Worm (Caenorhabditis elegans) whole organism, L3 larva: ENCODE measurements around the gene upb-1.

ENCODE experiments used
- aly-2 ChIP-seq: fragments of 150-350 bp; optimal IDR thresholded peaks from 2 replicates; lab custom pipeline; 2014; ENCODE audit warnings: missing biosample characterization, missing genetic modification characterization
- ceh-16 ChIP-seq: sonication (generic microtip); optimal IDR thresholded peaks from 2 replicates; lab custom pipeline; 2017; ENCODE audit warnings: missing biosample characterization, missing genetic modification characterization
- ceh-28 ChIP-seq: fragments of 150-350 bp; optimal IDR thresholded peaks from 2 replicates; lab custom pipeline; 2014; ENCODE audit warnings: missing biosample characterization, missing genetic modification reagents, missing genetic modification characterization
- ceh-82 ChIP-seq: fragments of 150-350 bp; optimal IDR thresholded peaks from 2 replicates; lab custom pipeline; 2014; ENCODE audit warnings: missing biosample characterization, missing genetic modification characterization
- ceh-9 ChIP-seq: sonication (generic microtip); optimal IDR thresholded peaks from 2 replicates; lab custom pipeline; 2018; ENCODE audit warnings: missing biosample characterization, missing genetic modification characterization
- egl-27 ChIP-seq: sonication (generic microtip); optimal IDR thresholded peaks from 4 replicates; lab custom pipeline; 2017; ENCODE audit warnings: missing biosample characterization, missing genetic modification reagents, missing genetic modification characterization
- egl-5 ChIP-seq: fragments of 150-350 bp; optimal IDR thresholded peaks from 2 replicates; lab custom pipeline; 2017; ENCODE audit warnings: missing biosample characterization, missing genetic modification reagents, missing genetic modification characterization, inconsistent platforms
- elt-2 ChIP-seq: sonication (generic microtip); optimal IDR thresholded peaks from 2 replicates; lab custom pipeline; 2016; ENCODE audit warnings: missing genetic modification reagents, mild to moderate bottlenecking, missing genetic modification characterization, missing compliant biosample characterization
- eor-1 ChIP-seq, 2 experiments: fragments of 150-350 bp; optimal IDR thresholded peaks; 2 replicates each; lab custom pipeline; 2014 to 2018; ENCODE audit warnings: missing biosample characterization in 2 of 2, missing genetic modification characterization in 2 of 2
- fkh-10 ChIP-seq: sonication (generic microtip); optimal IDR thresholded peaks from 2 replicates; lab custom pipeline; 2017; ENCODE audit warnings: missing biosample characterization, missing genetic modification reagents, missing genetic modification characterization
- fkh-2 ChIP-seq: fragments of 150-350 bp; optimal IDR thresholded peaks from 2 replicates; lab custom pipeline; 2014; ENCODE audit warnings: missing biosample characterization, missing genetic modification reagents, missing genetic modification characterization
- fos-1 ChIP-seq: fragments of 150-350 bp; optimal IDR thresholded peaks from 2 replicates; lab custom pipeline; 2014; ENCODE audit warnings: missing biosample characterization, missing genetic modification characterization
- hmg-11 ChIP-seq: sonication (generic microtip); optimal IDR thresholded peaks from 2 replicates; lab custom pipeline; 2016; ENCODE audit warnings: missing genetic modification characterization, missing compliant biosample characterization
- jun-1 ChIP-seq: fragments of 150-350 bp; optimal IDR thresholded peaks from 2 replicates; lab custom pipeline; 2014; ENCODE audit warnings: missing biosample characterization, missing genetic modification reagents, missing genetic modification characterization
- lin-15B ChIP-seq: fragments of 150-350 bp; optimal IDR thresholded peaks from 2 replicates; lab custom pipeline; 2014; ENCODE audit warnings: missing biosample characterization, missing genetic modification characterization
- lin-39 ChIP-seq: fragments of 150-350 bp; optimal IDR thresholded peaks from 2 replicates; lab custom pipeline; 2018; ENCODE audit warnings: missing biosample characterization, missing genetic modification reagents, missing genetic modification characterization
- lsy-12 ChIP-seq: sonication (generic microtip); optimal IDR thresholded peaks from 2 replicates; lab custom pipeline; 2016; ENCODE audit warnings: mild to moderate bottlenecking, missing genetic modification characterization, missing compliant biosample characterization
- mdl-1 ChIP-seq: fragments of 150-350 bp; optimal IDR thresholded peaks from 2 replicates; lab custom pipeline; 2014; ENCODE audit warnings: missing biosample characterization, missing genetic modification characterization
- mml-1 ChIP-seq: fragments of 150-350 bp; sonication (generic microtip); optimal IDR thresholded peaks from 3 replicates; lab custom pipeline; 2014; ENCODE audit warnings: missing biosample characterization, missing genetic modification characterization
- nfya-1 ChIP-seq: sonication (generic microtip); optimal IDR thresholded peaks from 2 replicates; lab custom pipeline; 2017; ENCODE audit warnings: missing genetic modification characterization, mild to moderate bottlenecking, missing compliant biosample characterization, antibody characterized with exemption, moderate library complexity; ENCODE audit not compliant: insufficient read depth
- nhr-11 ChIP-seq: fragments of 150-350 bp; optimal IDR thresholded peaks from 2 replicates; lab custom pipeline; 2014; ENCODE audit warnings: missing biosample characterization, missing genetic modification characterization
- nhr-12 ChIP-seq: fragments of 150-350 bp; optimal IDR thresholded peaks from 2 replicates; lab custom pipeline; 2014; ENCODE audit warnings: missing biosample characterization, missing genetic modification characterization
- nhr-23 ChIP-seq: fragments of 150-350 bp; optimal IDR thresholded peaks from 2 replicates; lab custom pipeline; 2014; ENCODE audit warnings: missing biosample characterization, missing genetic modification reagents, missing genetic modification characterization
- nhr-237 ChIP-seq: fragments of 150-350 bp; optimal IDR thresholded peaks from 2 replicates; lab custom pipeline; 2014; ENCODE audit warnings: missing biosample characterization, missing genetic modification characterization
- nhr-25 ChIP-seq: sonication (generic microtip); optimal IDR thresholded peaks from 2 replicates; lab custom pipeline; 2017; ENCODE audit warnings: missing biosample characterization, missing genetic modification characterization
- nhr-28 ChIP-seq: fragments of 150-350 bp; optimal IDR thresholded peaks from 2 replicates; lab custom pipeline; 2014; ENCODE audit warnings: missing biosample characterization, missing genetic modification characterization
- nhr-43 ChIP-seq: sonication (generic microtip); optimal IDR thresholded peaks from 2 replicates; lab custom pipeline; 2016; ENCODE audit warnings: mild to moderate bottlenecking, missing genetic modification characterization, missing compliant biosample characterization; ENCODE audit not compliant: poor library complexity, severe bottlenecking
- nhr-67 ChIP-seq: fragments of 150-350 bp; optimal IDR thresholded peaks from 2 replicates; lab custom pipeline; 2014; ENCODE audit warnings: missing biosample characterization, missing genetic modification characterization
- nhr-76 ChIP-seq: fragments of 150-350 bp; sonication (generic microtip); optimal IDR thresholded peaks from 5 replicates; lab custom pipeline; 2014; ENCODE audit warnings: missing biosample characterization, missing genetic modification characterization
- nhr-77 ChIP-seq: fragments of 150-350 bp; optimal IDR thresholded peaks from 2 replicates; lab custom pipeline; 2014; ENCODE audit warnings: missing biosample characterization, missing genetic modification characterization
- pha-4 ChIP-seq: fragments of 150-350 bp; optimal IDR thresholded peaks from 2 replicates; lab custom pipeline; 2014; ENCODE audit warnings: missing biosample characterization, missing genetic modification reagents, missing genetic modification characterization
- pqm-1 ChIP-seq: fragments of 150-350 bp; optimal IDR thresholded peaks from 2 replicates; lab custom pipeline; 2017; ENCODE audit warnings: missing biosample characterization, missing genetic modification characterization, inconsistent platforms
- sea-2 ChIP-seq: fragments of 150-350 bp; sonication (generic microtip); optimal IDR thresholded peaks from 4 replicates; lab custom pipeline; 2014; ENCODE audit warnings: missing biosample characterization, missing genetic modification reagents, missing genetic modification characterization
- skn-1 ChIP-seq: fragments of 150-350 bp; optimal IDR thresholded peaks from 2 replicates; lab custom pipeline; 2014; ENCODE audit warnings: missing biosample characterization, missing genetic modification characterization
- tbx-2 ChIP-seq: sonication (generic microtip); optimal IDR thresholded peaks from 2 replicates; lab custom pipeline; 2016; ENCODE audit warnings: mild to moderate bottlenecking, missing genetic modification characterization, missing compliant biosample characterization
- unc-39 ChIP-seq: sonication (generic microtip); optimal IDR thresholded peaks from 4 replicates; lab custom pipeline; 2017; ENCODE audit warnings: missing biosample characterization, missing genetic modification characterization
- ztf-11 ChIP-seq: fragments of 150-350 bp; optimal IDR thresholded peaks from 2 replicates; lab custom pipeline; 2014; ENCODE audit warnings: missing biosample characterization, missing genetic modification characterization
- ztf-4 ChIP-seq: fragments of 150-350 bp; optimal IDR thresholded peaks from 2 replicates; lab custom pipeline; 2014; ENCODE audit warnings: missing biosample characterization, missing genetic modification characterization

The upb-1 gene

ce11 chrII:6247011-6247410 lies 42.9 kb downstream of the upb-1 start, which contains the start of gene T24H7.2:
TSS of gene T24H7.2 (plus strand) at chrII:6247311.
- no peak for TF ChIP-seq elt-2 (tag; lab: Kevin White, UChicago)
- no peak for TF ChIP-seq fkh-2
- no peak for TF ChIP-seq nhr-23 (tag; lab: Kevin White, UChicago)
- no peak for TF ChIP-seq pha-4 (tag; lab: Kevin White, UChicago)
- TF ChIP-seq nhr-67 (tag; lab: Kevin White, UChicago) = no peak
- TF ChIP-seq lsy-12 (tag; lab: Kevin White, UChicago) = no peak
- no peak for TF ChIP-seq ceh-9 (tag; lab: Kevin White, UChicago)
- TF ChIP-seq mml-1 (tag; lab: Kevin White, UChicago) = no peak
- no peak for TF ChIP-seq ztf-11 (tag; lab: Kevin White, UChicago)
- no peak for TF ChIP-seq fkh-10 (GFP tag; lab: Kevin White, UChicago)
- TF ChIP-seq pqm-1 (tag; lab: Kevin White, UChicago) = no peak
- TF ChIP-seq nhr-76 (tag; lab: Kevin White, UChicago) = no peak
- TF ChIP-seq skn-1 (tag; lab: Kevin White, UChicago) = no peak
- TF ChIP-seq, all 47 proteins: peak for 0

- TF ChIP-seq unc-39 (tag; lab: Kevin White, UChicago) (no peak), jun-1 (tag; lab: Kevin White, UChicago) (no peak), fos-1 (no peak), nhr-77 (no peak), tbx-2 (tag; lab: Kevin White, UChicago) (no peak), fkh-2 (no peak), lin-39 (tag; lab: Kevin White, UChicago) (no peak), nhr-11 (no peak), ztf-4 (no peak), ceh-16 (tag; lab: Kevin White, UChicago) (no peak), nhr-12 (tag; lab: Kevin White, UChicago) (no peak), aly-2 (no peak), skn-1 (tag; lab: Kevin White, UChicago) (no peak), nhr-237 (no peak), nhr-67 (tag; lab: Kevin White, UChicago) (no peak)
Observed at ce11 chrII:6246054-6246453, 43.8 kb downstream of the upb-1 start, which contains the start of gene lelo-1. TSS of gene lelo-1 (plus strand) at chrII:6246354.

- TF ChIP-seq ceh-9 (tag; lab: Kevin White, UChicago) = no peak
- TF ChIP-seq nhr-43 (tag; lab: Kevin White, UChicago) = no peak
- no peak for TF ChIP-seq fkh-10 (GFP tag; lab: Kevin White, UChicago)
- no peak for TF ChIP-seq aly-2
- no peak for TF ChIP-seq eor-1 (tag; optimal IDR thresholded peaks at IDR 0.05; lab: Kevin White, UChicago)
- TF ChIP-seq nhr-12 (tag; lab: Kevin White, UChicago) = no peak
- TF ChIP-seq skn-1 (tag; lab: Kevin White, UChicago) = no peak
- TF ChIP-seq nfya-1 = no peak
- TF ChIP-seq nhr-76 (tag; lab: Kevin White, UChicago) = no peak
- TF ChIP-seq ztf-11 (tag; lab: Kevin White, UChicago) = no peak
- no peak for TF ChIP-seq elt-2 (tag; lab: Kevin White, UChicago)
- no peak for TF ChIP-seq pha-4 (tag; lab: Kevin White, UChicago)
- TF ChIP-seq lin-39 (tag; lab: Kevin White, UChicago) = no peak
- TF ChIP-seq egl-5 (tag; lab: Kevin White, UChicago) = no peak
- no peak for TF ChIP-seq mdl-1 (tag; lab: Kevin White, UChicago)
- no peak for TF ChIP-seq ceh-28 (tag; lab: Kevin White, UChicago)
- TF ChIP-seq fkh-2 = no peak
- no peak for TF ChIP-seq nhr-77
- TF ChIP-seq ztf-4 = no peak
- TF ChIP-seq hmg-11 = no peak
- TF ChIP-seq, all 47 proteins: peak for 0
Observed at ce11 chrII:6245199-6245702, 44.6 kb downstream of the upb-1 start, which contains the start of gene blos-4. TSS of gene blos-4 (plus strand) at chrII:6245249.

- TF ChIP-seq egl-5 (tag; lab: Kevin White, UChicago) (no peak), ceh-82 (tag; lab: Kevin White, UChicago) (no peak), nhr-28 (tag; lab: Kevin White, UChicago) (no peak), nhr-25 (tag; lab: Kevin White, UChicago) (no peak), sea-2 (GFP tag; lab: Kevin White, UChicago) (no peak), elt-2 (tag; lab: Kevin White, UChicago) (peak; percentile 49), egl-27 (tag; lab: Kevin White, UChicago) (no peak), pqm-1 (tag; lab: Kevin White, UChicago) (peak; percentile 69), lin-15B (tag; lab: Kevin White, UChicago) (no peak), nhr-43 (tag; lab: Kevin White, UChicago) (no peak)
Observed at ce11 chrII:6244171-6244570, 45.7 kb downstream of the upb-1 start, which contains the start of gene tat-4. TSS of gene tat-4 (minus strand) at chrII:6244287.
